Worm (Caenorhabditis elegans): ENCODE results near the gene srh-71.

Gene srh-71

DNA sequence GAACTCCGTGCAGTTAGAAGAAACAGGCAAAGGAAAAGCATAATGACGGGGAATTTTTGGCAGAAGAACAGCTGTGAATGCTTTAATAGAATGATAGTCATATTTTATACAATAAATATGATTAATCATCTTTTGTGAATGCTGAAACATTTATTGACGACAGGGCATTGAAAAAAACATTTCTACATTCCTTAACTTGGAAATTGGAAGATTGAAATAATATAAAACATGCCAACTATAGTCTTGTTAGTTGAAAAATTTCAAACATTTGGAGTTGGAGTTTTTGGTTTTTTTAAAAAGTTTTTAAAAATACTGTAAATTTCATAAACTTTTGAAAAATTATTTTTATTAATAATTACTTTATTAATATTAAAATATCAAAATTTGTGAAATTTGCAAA, 26.4 kb upstream of the srh-71 start, which contains the start of gene Y25C1A.14:
Gene Y25C1A.14 (minus strand): TSS at position 101 of the 400 bp plus-strand sequence.
- TF ChIP-seq nhr-21 (tag; optimal IDR thresholded peaks at IDR 0.05) = no peak
- TF ChIP-seq aly-2 (tag; optimal IDR thresholded peaks at IDR 0.05) = no peak
- no peak for TF ChIP-seq elt-1 (tag; optimal IDR thresholded peaks at IDR 0.05)
- no peak for TF ChIP-seq lin-13 (GFP tag; optimal IDR thresholded peaks at IDR 0.05)
- TF ChIP-seq mab-5 (tag; optimal IDR thresholded peaks at IDR 0.05) = no peak

DNA sequence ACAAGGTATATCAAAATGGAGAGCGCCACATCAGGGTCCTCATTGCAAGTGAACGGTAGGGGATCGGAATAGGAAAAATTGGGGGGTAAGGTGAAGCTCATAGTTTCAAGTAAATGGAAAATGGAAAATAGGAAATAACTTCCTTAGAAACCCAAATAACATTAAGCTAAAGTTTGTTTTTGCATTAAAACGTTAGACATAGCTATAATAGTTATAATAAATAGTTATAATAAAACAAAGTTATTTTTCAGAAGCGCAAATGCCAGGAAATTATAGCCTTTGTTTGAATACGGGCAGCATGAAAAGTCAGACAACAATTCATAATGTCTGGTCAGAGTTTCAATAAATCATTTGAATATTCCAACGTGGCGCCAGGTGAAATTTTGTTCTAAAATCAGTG, 22.8 kb upstream of the srh-71 start, which contains the start of gene srg-24:
Gene srg-24 (minus strand): TSS at position 101 of the 400 bp plus-strand sequence.
- no peak for TF ChIP-seq skn-1 (tag; optimal IDR thresholded peaks at IDR 0.05)
- TF ChIP-seq nhr-10 (tag; optimal IDR thresholded peaks at IDR 0.05) = no peak
- no peak for TF ChIP-seq blmp-1 (tag; optimal IDR thresholded peaks at IDR 0.05; ENCODE audit: insufficient read depth)
- no peak for TF ChIP-seq nhr-12 (tag; optimal IDR thresholded peaks at IDR 0.05)
- no peak for TF ChIP-seq R02D3.7 (tag; optimal IDR thresholded peaks at IDR 0.05)
- TF ChIP-seq lin-39 (tag; optimal IDR thresholded peaks at IDR 0.05) = no peak
- no peak for TF ChIP-seq mbf-1 (tag; optimal IDR thresholded peaks at IDR 0.05)
- no peak for TF ChIP-seq ztf-1 (GFP tag; conservative IDR thresholded peaks at IDR 0.05)
- TF ChIP-seq ama-1 (optimal IDR thresholded peaks at IDR 0.05) = no peak
- no peak for TF ChIP-seq crh-2 (tag; optimal IDR thresholded peaks at IDR 0.05)
- no peak for TF ChIP-seq fos-1 (tag; optimal IDR thresholded peaks at IDR 0.05)
- TF ChIP-seq mdl-1 (tag; optimal IDR thresholded peaks at IDR 0.05) = no peak
- TF ChIP-seq ceh-16 (tag; optimal IDR thresholded peaks at IDR 0.05) = no peak
- no peak for TF ChIP-seq unc-55 (GFP tag; optimal IDR thresholded peaks at IDR 0.05)
- no peak for TF ChIP-seq egl-27 (tag; optimal IDR thresholded peaks at IDR 0.05)
- no peak for TF ChIP-seq nhr-25 (tag; optimal IDR thresholded peaks at IDR 0.05)
- no peak for TF ChIP-seq nhr-11 (tag; optimal IDR thresholded peaks at IDR 0.05)
- no peak for TF ChIP-seq gmeb-1 (tag; optimal IDR thresholded peaks at IDR 0.05)
- no peak for TF ChIP-seq mab-5 (tag; optimal IDR thresholded peaks at IDR 0.05)
- no peak for TF ChIP-seq sem-4 (tag; optimal IDR thresholded peaks at IDR 0.05)

DNA sequence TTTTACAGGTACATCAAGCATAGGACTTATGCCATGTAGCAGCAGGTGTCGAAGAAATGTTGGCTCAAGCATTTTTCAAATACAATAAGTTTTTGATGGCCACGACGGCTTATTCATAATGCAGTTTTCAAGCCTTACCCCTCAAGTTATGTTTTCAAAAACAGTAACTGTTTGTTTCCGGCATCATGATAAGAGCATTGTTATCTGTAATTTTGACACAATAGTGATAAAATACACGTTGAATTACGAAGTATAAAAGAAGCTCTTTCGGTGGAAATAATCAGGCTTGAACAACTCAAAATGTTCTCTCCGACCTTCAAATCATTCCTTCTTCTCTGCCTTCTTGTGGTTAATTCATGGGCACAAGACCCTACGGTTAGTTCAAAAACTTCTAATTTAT, 21.3 kb upstream of the srh-71 start, which contains the start of gene clec-121:
Gene clec-121 (plus strand): TSS at position 301 of the 400 bp plus-strand sequence.
- TF ChIP-seq nhr-21 (tag; optimal IDR thresholded peaks at IDR 0.05) (no peak), nhr-6 (tag; optimal IDR thresholded peaks at IDR 0.05) (no peak), ceh-16 (tag; optimal IDR thresholded peaks at IDR 0.05) (no peak), lsy-2 (tag; optimal IDR thresholded peaks at IDR 0.05) (no peak), peb-1 (tag; optimal IDR thresholded peaks at IDR 0.05) (no peak), ztf-4 (tag; optimal IDR thresholded peaks at IDR 0.05) (no peak), R02D3.7 (tag; optimal IDR thresholded peaks at IDR 0.05) (no peak), mdl-1 (tag; optimal IDR thresholded peaks at IDR 0.05) (no peak), nhr-23 (tag; optimal IDR thresholded peaks at IDR 0.05) (no peak), ztf-1 (GFP tag; conservative IDR thresholded peaks at IDR 0.05) (no peak), lin-39 (tag; optimal IDR thresholded peaks at IDR 0.05) (no peak)

DNA sequence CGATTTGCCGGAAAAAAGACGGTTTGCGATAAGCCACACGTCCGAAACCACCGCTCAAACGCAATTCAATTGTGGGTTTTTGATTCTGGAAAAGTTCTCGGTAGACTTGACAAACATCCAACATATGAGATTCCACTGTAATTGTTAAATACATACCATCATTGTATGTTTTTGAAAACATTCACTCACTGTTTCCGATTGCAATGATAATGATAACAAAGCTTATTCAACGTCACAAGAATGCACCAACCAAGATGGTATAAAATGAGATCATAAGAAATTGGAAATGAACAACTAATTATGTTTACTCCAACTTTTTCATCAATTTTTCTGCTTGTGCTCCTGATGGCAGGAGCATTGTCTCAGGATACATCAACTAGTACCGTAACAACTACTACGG, 17.5 kb upstream of the srh-71 start, which contains the start of gene clec-122:
Gene clec-122 (plus strand): TSS at position 301 of the 400 bp plus-strand sequence.
- no peak for TF ChIP-seq nhr-10 (tag; optimal IDR thresholded peaks at IDR 0.05)
- TF ChIP-seq ceh-82 (tag; optimal IDR thresholded peaks at IDR 0.05) = no peak
- no peak for TF ChIP-seq ZK546.5 (tag; optimal IDR thresholded peaks at IDR 0.05)
- no peak for TF ChIP-seq elt-3 (tag; optimal IDR thresholded peaks at IDR 0.05)
- TF ChIP-seq blmp-1 (tag; optimal IDR thresholded peaks at IDR 0.05; ENCODE audit: insufficient read depth) = no peak
- TF ChIP-seq lsy-2 (tag; optimal IDR thresholded peaks at IDR 0.05) = no peak
- TF ChIP-seq Y55F3AM.14 (GFP tag; optimal IDR thresholded peaks at IDR 0.05) = no peak
- TF ChIP-seq R02D3.7 (tag; optimal IDR thresholded peaks at IDR 0.05) = no peak
- no peak for TF ChIP-seq gmeb-1 (tag; optimal IDR thresholded peaks at IDR 0.05)
- TF ChIP-seq mdl-1 (tag; optimal IDR thresholded peaks at IDR 0.05) = no peak
- TF ChIP-seq elt-1 (tag; optimal IDR thresholded peaks at IDR 0.05) = no peak
- TF ChIP-seq nhr-237 (tag; optimal IDR thresholded peaks at IDR 0.05) = no peak
- no peak for TF ChIP-seq dmd-4 (tag; optimal IDR thresholded peaks at IDR 0.05)
- no peak for TF ChIP-seq nhr-11 (tag; optimal IDR thresholded peaks at IDR 0.05)
- no peak for TF ChIP-seq zag-1 (tag; optimal IDR thresholded peaks at IDR 0.05)
- TF ChIP-seq sma-9 (GFP tag; optimal IDR thresholded peaks at IDR 0.05) = no peak
- no peak for TF ChIP-seq sma-9 (tag; optimal IDR thresholded peaks at IDR 0.05)
- no peak for TF ChIP-seq ceh-16 (tag; optimal IDR thresholded peaks at IDR 0.05)
